Fruit fly (Drosophila melanogaster): ENCODE results near the gene CG18417.

- TF ChIP-seq CG8478 (optimal IDR thresholded peaks at IDR 0.05) (no peak), CTCF (optimal IDR thresholded peaks at IDR 0.05) (no peak)
Measured at dm6 chr3L:7370231-7370882, 29.5 kb upstream of the CG18417 start.

Data from S2 (cell line).